Worm (Caenorhabditis elegans): Measurements from ENCODE around the gene K05F1.14.

K05F1.14 gene

ce11 chrII:5792490-5792889, at the start of gene K05F1.14:
K05F1.14 (minus strand) TSS chrII:5792590.
- TF ChIP-seq lin-11 (tag; optimal IDR thresholded peaks at IDR 0.05) = no peak
- no peak for TF ChIP-seq lin-39 (tag; optimal IDR thresholded peaks at IDR 0.05)
- TF ChIP-seq ztf-11 (tag; optimal IDR thresholded peaks at IDR 0.05) = no peak
- TF ChIP-seq alr-1 (tag; optimal IDR thresholded peaks at IDR 0.05) = no peak

DNA sequence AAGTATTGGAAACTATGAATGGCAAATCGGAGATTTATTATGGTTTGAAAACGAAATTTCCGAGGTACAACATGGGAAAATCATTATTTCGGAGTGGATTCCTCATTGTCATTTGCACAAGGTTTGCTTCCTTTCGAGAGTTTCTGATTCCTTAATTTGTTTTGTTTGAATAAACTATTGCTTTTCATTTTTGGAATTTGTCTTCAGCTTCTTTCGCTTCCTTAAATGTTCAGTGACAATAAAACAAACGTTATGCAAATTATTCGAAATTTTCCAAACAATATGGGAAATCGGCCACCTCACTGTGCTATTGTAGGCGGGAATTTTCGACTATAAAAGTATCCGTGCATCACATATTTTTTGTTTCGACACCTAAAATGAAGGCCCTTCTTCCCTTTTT, 49.5 kb upstream of the K05F1.14 start, which contains the start of gene nep-25:
Gene nep-25, plus strand, starts transcription at position 375 of the 400 bp plus-strand sequence.
- TF ChIP-seq lin-39 (tag; optimal IDR thresholded peaks at IDR 0.05) = no peak
- no peak for TF ChIP-seq mab-5 (tag; optimal IDR thresholded peaks at IDR 0.05)
- TF ChIP-seq snpc-4 (tag; optimal IDR thresholded peaks at IDR 0.05) = no peak
- no peak for TF ChIP-seq sma-9 (GFP tag; optimal IDR thresholded peaks at IDR 0.05)
- no peak for TF ChIP-seq sma-9 (tag; optimal IDR thresholded peaks at IDR 0.05)
- TF ChIP-seq sma-3 (GFP tag; optimal IDR thresholded peaks at IDR 0.05) = no peak
- TF ChIP-seq peb-1 (tag; optimal IDR thresholded peaks at IDR 0.05) = no peak
- TF ChIP-seq ztf-1 (GFP tag; conservative IDR thresholded peaks at IDR 0.05) = no peak
- TF ChIP-seq lin-13 (GFP tag; optimal IDR thresholded peaks at IDR 0.05) = no peak
- TF ChIP-seq Y55F3AM.14 (GFP tag; optimal IDR thresholded peaks at IDR 0.05) = no peak
- no peak for TF ChIP-seq mbf-1 (tag; optimal IDR thresholded peaks at IDR 0.05)
- no peak for TF ChIP-seq lsy-2 (tag; optimal IDR thresholded peaks at IDR 0.05)
- TF ChIP-seq ztf-11 (tag; optimal IDR thresholded peaks at IDR 0.05) = no peak
- TF ChIP-seq nhr-11 (tag; optimal IDR thresholded peaks at IDR 0.05) = no peak
- no peak for TF ChIP-seq alr-1 (tag; optimal IDR thresholded peaks at IDR 0.05)
- TF ChIP-seq nhr-25 (tag; optimal IDR thresholded peaks at IDR 0.05) = no peak
- TF ChIP-seq elt-1 (tag; optimal IDR thresholded peaks at IDR 0.05) = no peak

DNA sequence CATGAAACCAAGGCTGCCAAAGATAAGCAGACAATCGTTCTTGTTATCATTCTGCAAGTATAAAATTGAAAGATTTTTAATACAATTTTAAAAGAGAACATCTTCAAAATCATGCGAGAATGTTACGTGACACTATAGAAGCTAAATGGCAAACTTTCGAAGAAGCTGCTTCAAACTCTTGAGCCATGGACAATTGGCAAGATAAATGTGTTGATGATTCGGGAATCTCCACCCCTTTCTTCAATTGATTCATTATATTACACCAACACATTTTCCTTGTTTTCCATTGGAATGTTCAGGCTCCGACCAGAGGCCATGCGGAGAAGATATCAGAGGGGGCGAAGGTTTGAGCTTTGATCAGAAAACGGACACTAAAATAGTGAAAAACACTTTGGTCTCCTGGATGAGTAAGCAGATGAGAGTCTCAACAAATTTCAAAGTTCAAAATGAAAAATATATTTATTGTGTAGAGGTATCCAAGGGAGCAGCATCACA, 48.7 kb upstream of the K05F1.14 start, which contains the start of gene lec-5:
Gene lec-5, minus strand, starts transcription at position 51 of the 495 bp plus-strand sequence.
- TF ChIP-seq sma-9 (GFP tag; optimal IDR thresholded peaks at IDR 0.05) = peak; percentile 60
- TF ChIP-seq sma-9 (tag; optimal IDR thresholded peaks at IDR 0.05) = no peak
- TF ChIP-seq F13H6.1 (tag; optimal IDR thresholded peaks at IDR 0.05) = peak; percentile 48
- no peak for TF ChIP-seq crh-2 (tag; optimal IDR thresholded peaks at IDR 0.05)
- peak; percentile 45 for TF ChIP-seq nhr-129 (tag; optimal IDR thresholded peaks at IDR 0.05)
- TF ChIP-seq mab-5 (tag; optimal IDR thresholded peaks at IDR 0.05) = peak; percentile 25
- TF ChIP-seq lsy-2 (tag; optimal IDR thresholded peaks at IDR 0.05) = peak in 1 of 2 experiments; percentile 33

DNA sequence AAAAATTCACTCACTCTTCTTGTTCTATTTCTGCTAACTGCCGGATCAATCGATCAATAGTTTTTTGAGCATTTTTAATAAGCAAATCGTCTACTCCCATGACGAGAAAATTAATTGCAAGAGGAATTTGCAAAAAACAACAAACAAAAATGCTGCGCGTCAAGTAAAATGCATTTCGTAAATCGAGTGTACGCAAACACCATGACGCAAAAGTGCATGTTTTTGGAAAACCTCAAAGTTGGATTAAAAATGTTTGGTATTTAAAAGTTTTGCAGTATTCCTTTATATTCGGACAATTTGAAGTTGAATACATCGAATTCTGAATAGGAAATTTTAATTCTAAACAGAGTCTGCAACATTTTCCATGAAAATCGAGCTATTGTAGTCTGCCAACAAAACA, 46.8 kb upstream of the K05F1.14 start, which contains the start of gene ZK1248.19:
Gene ZK1248.19, minus strand, starts transcription at position 188 of the 400 bp plus-strand sequence.
- TF ChIP-seq aly-2 (tag; optimal IDR thresholded peaks at IDR 0.05) (no peak), lin-13 (GFP tag; optimal IDR thresholded peaks at IDR 0.05) (no peak), ZK546.5 (tag; optimal IDR thresholded peaks at IDR 0.05) (no peak), nhr-77 (tag; optimal IDR thresholded peaks at IDR 0.05) (no peak), unc-55 (GFP tag; optimal IDR thresholded peaks at IDR 0.05) (peak; percentile 57), nhr-237 (tag; optimal IDR thresholded peaks at IDR 0.05) (no peak), sma-9 (GFP tag; optimal IDR thresholded peaks at IDR 0.05) (peak; percentile 13), sma-9 (tag; optimal IDR thresholded peaks at IDR 0.05) (no peak), peb-1 (tag; optimal IDR thresholded peaks at IDR 0.05) (no peak), ceh-16 (tag; optimal IDR thresholded peaks at IDR 0.05) (no peak), skn-1 (tag; optimal IDR thresholded peaks at IDR 0.05) (no peak), ztf-4 (tag; optimal IDR thresholded peaks at IDR 0.05) (no peak), ama-1 (optimal IDR thresholded peaks at IDR 0.05) (no peak), mbf-1 (tag; optimal IDR thresholded peaks at IDR 0.05) (no peak), Y55F3AM.14 (GFP tag; optimal IDR thresholded peaks at IDR 0.05) (no peak), blmp-1 (tag; optimal IDR thresholded peaks at IDR 0.05; ENCODE audit: insufficient read depth) (no peak), elt-3 (tag; optimal IDR thresholded peaks at IDR 0.05) (no peak), R02D3.7 (tag; optimal IDR thresholded peaks at IDR 0.05) (peak; percentile 67), sem-4 (tag; optimal IDR thresholded peaks at IDR 0.05) (no peak), crh-2 (tag; optimal IDR thresholded peaks at IDR 0.05) (no peak), alr-1 (tag; optimal IDR thresholded peaks at IDR 0.05) (no peak), egl-27 (tag; optimal IDR thresholded peaks at IDR 0.05) (no peak), snpc-4 (tag; optimal IDR thresholded peaks at IDR 0.05) (no peak), ceh-82 (tag; optimal IDR thresholded peaks at IDR 0.05) (no peak), unc-39 (tag; optimal IDR thresholded peaks at IDR 0.05) (no peak), mab-5 (tag; optimal IDR thresholded peaks at IDR 0.05) (no peak), ztf-1 (GFP tag; conservative IDR thresholded peaks at IDR 0.05) (no peak), nhr-25 (tag; optimal IDR thresholded peaks at IDR 0.05) (no peak), zag-1 (tag; optimal IDR thresholded peaks at IDR 0.05) (no peak), C34F6.9 (tag; optimal IDR thresholded peaks at IDR 0.05) (peak; percentile 36), lin-11 (tag; optimal IDR thresholded peaks at IDR 0.05) (no peak), mdl-1 (tag; optimal IDR thresholded peaks at IDR 0.05) (no peak), nhr-6 (tag; optimal IDR thresholded peaks at IDR 0.05) (no peak), nhr-11 (tag; optimal IDR thresholded peaks at IDR 0.05) (no peak), lin-39 (tag; optimal IDR thresholded peaks at IDR 0.05) (no peak), nhr-129 (tag; optimal IDR thresholded peaks at IDR 0.05) (peak; percentile 44), F13H6.1 (tag; optimal IDR thresholded peaks at IDR 0.05) (no peak), elt-1 (tag; optimal IDR thresholded peaks at IDR 0.05) (no peak), fos-1 (tag; optimal IDR thresholded peaks at IDR 0.05) (no peak), gmeb-1 (tag; optimal IDR thresholded peaks at IDR 0.05) (peak; percentile 34), nhr-21 (tag; optimal IDR thresholded peaks at IDR 0.05) (no peak), lsy-2 (tag; optimal IDR thresholded peaks at IDR 0.05) (peak; percentile 4 to 63), dmd-4 (tag; optimal IDR thresholded peaks at IDR 0.05) (no peak)

All from whole organism, L2 larva.